ENCODE assay signal across 2 worm cellular contexts in the genomic region with DNA sequence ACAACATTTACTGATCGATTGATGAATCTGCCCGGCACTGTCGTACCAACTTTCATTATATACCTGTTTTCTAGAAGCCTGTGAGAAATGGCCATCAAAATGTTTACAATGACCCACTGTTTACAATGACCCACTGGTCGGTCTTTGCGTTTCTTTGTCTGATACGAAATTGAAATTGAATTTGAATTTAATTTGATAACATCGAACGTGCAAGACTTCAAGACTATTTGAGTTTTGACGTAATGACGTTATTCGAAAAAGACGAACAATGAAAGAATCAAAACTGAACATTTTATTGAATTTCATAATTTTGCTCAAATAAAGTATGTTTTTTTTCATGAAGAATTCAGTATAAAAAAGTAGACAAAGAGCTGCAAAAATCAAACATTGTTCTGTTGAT.
TF ChIP-seq lines count a peak whose summit lies in the region.

Gene C02F12.5, minus strand, starts transcription at position 101 of the 400 bp plus-strand sequence.

TF ChIP-seq in whole organism, L1 larva, 84 proteins besides CTCF, POLR2A, EP300 and RAD21:
- TF ChIP-seq mdl-1 (tag; optimal IDR thresholded peaks at IDR 0.05; lab: Kevin White, UChicago) (no peak), nhr-85 (tag; lab: Kevin White, UChicago) (peak; percentile 35), pax-3 (tag; optimal IDR thresholded peaks at IDR 0.05; lab: Kevin White, UChicago) (no peak)
TF ChIP-seq in whole organism, L1 larva: peak in this region for 1.

TF ChIP-seq in whole organism, L3 larva, 47 proteins besides CTCF, POLR2A, EP300 and RAD21:
- TF ChIP-seq elt-2 (tag; optimal IDR thresholded peaks at IDR 0.05; lab: Kevin White, UChicago) (peak; percentile 33), elt-1 (tag; optimal IDR thresholded peaks at IDR 0.05; lab: Kevin White, UChicago) (no peak)
TF ChIP-seq in whole organism, L3 larva: peak in this region for 1.

Comparison
In these comparisons a context has a peak if more than half of its experiments do, and no peak if none do; other contexts are left out.
1. Of the 26 proteins assayed by ChIP-seq in both whole organism, L1 larva and whole organism, L3 larva: peak only in whole organism, L1 larva: none; only in whole organism, L3 larva: elt-2; in both: none; in neither: 25.